Fruit fly (Drosophila melanogaster) whole organism, embryonic: ENCODE measurements around the gene LIMK1.

Experiments used
- Blimp-1 ChIP-seq: fragments of 200-800 bp; sonication (Bioruptor generic); optimal IDR thresholded peaks from 3 replicates; lab custom pipeline; 2018; ENCODE audit warnings: missing biosample characterization, missing genetic modification characterization, mild to moderate bottlenecking, moderate library complexity, missing genetic modification reagents
- Bteb2 ChIP-seq: fragments of 200-800 bp; sonication (Bioruptor generic); optimal IDR thresholded peaks from 2 replicates; lab custom pipeline; 2016; ENCODE audit warnings: missing biosample characterization, missing genetic modification characterization
- CG10147 ChIP-seq: fragments of 200-800 bp; sonication (Bioruptor generic); optimal IDR thresholded peaks from 2 replicates; lab custom pipeline; 2019; ENCODE audit warnings: missing biosample characterization, mild to moderate bottlenecking, missing genetic modification characterization, moderate library complexity
- CG11085 ChIP-seq: fragments of 200-800 bp; sonication (Bioruptor generic); IDR thresholded peaks from 2 replicates; pipeline ENCODE4 v1.3.6; 2022; ENCODE audit warnings: missing biosample characterization, missing genetic modification characterization
- CG11504 ChIP-seq: fragments of 200-800 bp; sonication (Bioruptor generic); optimal IDR thresholded peaks from 3 replicates; lab custom pipeline; 2019; ENCODE audit warnings: missing biosample characterization, mild to moderate bottlenecking, missing genetic modification characterization, moderate library complexity
- CG12104 ChIP-seq: fragments of 200-800 bp; sonication (Bioruptor generic); optimal IDR thresholded peaks from 3 replicates; lab custom pipeline; 2016; ENCODE audit warnings: missing biosample characterization, missing genetic modification characterization
- CG12155 ChIP-seq: fragments of 200-800 bp; sonication (Bioruptor generic); optimal IDR thresholded peaks from 3 replicates; lab custom pipeline; 2016; ENCODE audit warnings: missing biosample characterization, missing genetic modification characterization
- CG14014 ChIP-seq: fragments of 200-800 bp; sonication (Bioruptor generic); IDR thresholded peaks from 2 replicates; pipeline ENCODE4 v1.3.6; 2022; ENCODE audit warnings: missing biosample characterization, missing genetic modification characterization
- CG1603 ChIP-seq: fragments of 200-800 bp; sonication (Bioruptor generic); optimal IDR thresholded peaks from 2 replicates; lab custom pipeline; 2019; ENCODE audit warnings: missing biosample characterization, mild to moderate bottlenecking, missing genetic modification characterization, moderate library complexity
- CG17385 ChIP-seq: fragments of 200-800 bp; sonication (Bioruptor generic); optimal IDR thresholded peaks from 3 replicates; lab custom pipeline; 2018; ENCODE audit warnings: missing biosample characterization, mild to moderate bottlenecking, missing genetic modification characterization
- CG17802 ChIP-seq: fragments of 200-800 bp; sonication (Bioruptor generic); optimal IDR thresholded peaks from 2 replicates; lab custom pipeline; 2018; ENCODE audit warnings: missing biosample characterization, mild to moderate bottlenecking, missing genetic modification characterization, moderate library complexity
- CG18599 ChIP-seq: fragments of 200-800 bp; sonication (Bioruptor generic); optimal IDR thresholded peaks from 3 replicates; lab custom pipeline; 2017; ENCODE audit warnings: missing biosample characterization, missing genetic modification characterization, mild to moderate bottlenecking, moderate library complexity, missing genetic modification reagents
- CG2116 ChIP-seq: fragments of 200-800 bp; sonication (Bioruptor generic); optimal IDR thresholded peaks from 3 replicates; lab custom pipeline; 2018; ENCODE audit warnings: missing biosample characterization, mild to moderate bottlenecking, missing genetic modification characterization
- CG31224 ChIP-seq: fragments of 200-800 bp; sonication (Bioruptor generic); IDR thresholded peaks from 2 replicates; pipeline ENCODE4 v1.3.6; 2022; ENCODE audit warnings: missing biosample characterization, missing genetic modification characterization
- CG4424 ChIP-seq: fragments of 200-800 bp; sonication (Bioruptor generic); optimal IDR thresholded peaks from 3 replicates; lab custom pipeline; 2016; ENCODE audit warnings: missing biosample characterization, missing genetic modification characterization
- CG6813 ChIP-seq: fragments of 200-800 bp; sonication (Bioruptor generic); optimal IDR thresholded peaks from 2 replicates; lab custom pipeline; 2017; ENCODE audit warnings: missing biosample characterization, missing genetic modification characterization, mild to moderate bottlenecking, moderate library complexity, missing genetic modification reagents
- CG7372 ChIP-seq: fragments of 200-800 bp; sonication (Bioruptor generic); IDR thresholded peaks from 2 replicates; pipeline ENCODE4 v1.3.6; 2022; ENCODE audit warnings: missing biosample characterization, missing genetic modification characterization
- CG7963 ChIP-seq: fragments of 200-800 bp; sonication (Bioruptor generic); IDR thresholded peaks from 3 replicates; pipeline ENCODE4 v1.3.6; 2022; ENCODE audit warnings: missing biosample characterization, missing genetic modification characterization; ENCODE audit not compliant: partially characterized antibody
- CG8388 ChIP-seq: fragments of 200-800 bp; sonication (Bioruptor generic); optimal IDR thresholded peaks from 2 replicates; lab custom pipeline; 2019; ENCODE audit warnings: missing biosample characterization, mild to moderate bottlenecking, missing genetic modification characterization, moderate library complexity
- Dad ChIP-seq: fragments of 200-800 bp; sonication (Bioruptor generic); optimal IDR thresholded peaks from 3 replicates; lab custom pipeline; 2016; ENCODE audit warnings: missing biosample characterization, missing genetic modification characterization
- Doc3 ChIP-seq: fragments of 200-800 bp; sonication (Bioruptor generic); IDR thresholded peaks from 3 replicates; pipeline ENCODE4 v1.3.6; 2022; ENCODE audit warnings: missing biosample characterization, missing genetic modification characterization; ENCODE audit not compliant: partially characterized antibody
- E2f1 ChIP-seq: fragments of 200-800 bp; sonication (Bioruptor generic); IDR thresholded peaks from 2 replicates; pipeline ENCODE4 v1.3.6; 2022; ENCODE audit warnings: missing biosample characterization, missing genetic modification characterization
- ERR ChIP-seq: fragments of 200-800 bp; sonication (Bioruptor generic); optimal IDR thresholded peaks from 2 replicates; lab custom pipeline; 2016; ENCODE audit warnings: missing biosample characterization, missing genetic modification characterization
- Gug ChIP-seq: fragments of 200-800 bp; sonication (Bioruptor generic); IDR thresholded peaks from 4 replicates; pipeline ENCODE4 v1.3.6; 2022; ENCODE audit warnings: missing biosample characterization, missing genetic modification characterization
- HLH54F ChIP-seq: fragments of 200-800 bp; sonication (Bioruptor generic); optimal IDR thresholded peaks from 3 replicates; lab custom pipeline; 2016; ENCODE audit warnings: missing biosample characterization, missing genetic modification characterization
- Hmx ChIP-seq: fragments of 200-800 bp; sonication (Bioruptor generic); optimal IDR thresholded peaks from 2 replicates; lab custom pipeline; 2016; ENCODE audit warnings: missing biosample characterization, missing genetic modification characterization
- Kr ChIP-seq: fragments of 200-800 bp; sonication (Bioruptor generic); optimal IDR thresholded peaks from 2 replicates; lab custom pipeline; 2017; ENCODE audit warnings: missing biosample characterization, mild to moderate bottlenecking, missing genetic modification characterization
- Pdp1 ChIP-seq, 2 experiments: fragments of 200-800 bp; sonication (Bioruptor generic); optimal IDR thresholded peaks; 3 replicates each; lab custom pipeline; 2016; ENCODE audit warnings: missing biosample characterization in 2 of 2, missing genetic modification characterization in 2 of 2, mild to moderate bottlenecking in 1 of 2, moderate library complexity in 1 of 2
- Trl ChIP-seq, 3 experiments: fragments of >200 bp in 2 of 3; fragments of 200-800 bp in 1 of 3; sonication (Bioruptor generic) in 1 of 3; optimal IDR thresholded peaks; 2 replicates in 1 of 3; 3 replicates in 2 of 3; lab custom pipeline; 2016 to 2017; ENCODE audit warnings: missing biosample characterization in 1 of 3, missing genetic modification characterization in 1 of 3
- bab2 ChIP-seq: fragments of 200-800 bp; sonication (Bioruptor generic); optimal IDR thresholded peaks from 2 replicates; lab custom pipeline; 2016; ENCODE audit warnings: missing biosample characterization, missing genetic modification characterization
- bigmax ChIP-seq: fragments of 200-800 bp; sonication (Bioruptor generic); optimal IDR thresholded peaks from 2 replicates; lab custom pipeline; 2018; ENCODE audit warnings: missing biosample characterization, mild to moderate bottlenecking, missing genetic modification characterization
- bowl ChIP-seq: fragments of 200-800 bp; sonication (Bioruptor generic); IDR thresholded peaks from 2 replicates; pipeline ENCODE4 v1.3.6; 2022; ENCODE audit warnings: missing biosample characterization, missing genetic modification characterization
- br ChIP-seq: fragments of >200 bp; optimal IDR thresholded peaks from 2 replicates; lab custom pipeline; 2017
- cato ChIP-seq: fragments of 200-800 bp; sonication (Bioruptor generic); optimal IDR thresholded peaks from 2 replicates; lab custom pipeline; 2016; ENCODE audit warnings: missing biosample characterization, missing genetic modification characterization, borderline replicate concordance
- chif ChIP-seq, 2 experiments: fragments of 200-800 bp; sonication (Bioruptor generic); optimal IDR thresholded peaks; 3 replicates each; lab custom pipeline; 2016; ENCODE audit warnings: missing biosample characterization in 2 of 2, missing genetic modification characterization in 2 of 2
- crol ChIP-seq: fragments of 200-800 bp; sonication (Bioruptor generic); IDR thresholded peaks from 2 replicates; pipeline ENCODE4 v1.3.6; 2022; ENCODE audit warnings: missing biosample characterization, missing genetic modification characterization
- dmrt11E ChIP-seq: fragments of 200-800 bp; sonication (Bioruptor generic); optimal IDR thresholded peaks from 3 replicates; lab custom pipeline; 2018; ENCODE audit warnings: missing biosample characterization, mild to moderate bottlenecking, missing genetic modification characterization, moderate library complexity
- gfzf ChIP-seq: fragments of 200-800 bp; sonication (Bioruptor generic); optimal IDR thresholded peaks from 2 replicates; lab custom pipeline; 2016; ENCODE audit warnings: missing biosample characterization, mild to moderate bottlenecking, missing genetic modification characterization, moderate library complexity
- hkb ChIP-seq, 2 experiments: fragments of 200-800 bp in 1 of 2; fragments of >200 bp in 1 of 2; sonication (Bioruptor generic) in 1 of 2; IDR thresholded peaks in 1 of 2; optimal IDR thresholded peaks in 1 of 2; 2 replicates each; pipeline versions ENCODE4 v1.3.6 to Lab custom; 2017 to 2022; ENCODE audit warnings: missing biosample characterization in 1 of 2, missing genetic modification characterization in 1 of 2
- insv ChIP-seq, 2 experiments: fragments of 200-800 bp; sonication (Bioruptor generic); optimal IDR thresholded peaks; 3 replicates each; lab custom pipeline; 2016 to 2018; ENCODE audit warnings: missing biosample characterization in 2 of 2, missing genetic modification characterization in 2 of 2
- lola ChIP-seq, 3 experiments: fragments of >200 bp in 2 of 3; fragments of 200-800 bp in 1 of 3; sonication (Bioruptor generic) in 1 of 3; optimal IDR thresholded peaks; 2 replicates each; lab custom pipeline; 2017 to 2019; ENCODE audit warnings: missing biosample characterization in 3 of 3, missing genetic modification characterization in 3 of 3, mild to moderate bottlenecking in 1 of 3, moderate library complexity in 1 of 3
- pan ChIP-seq, 4 experiments: fragments of >200 bp in 3 of 4; fragments of 200-800 bp in 1 of 4; sonication (Bioruptor generic) in 1 of 4; optimal IDR thresholded peaks in 3 of 4; IDR thresholded peaks in 1 of 4; 2 replicates each; pipeline versions ENCODE4 v1.3.6 to Lab custom; 2017 to 2022; ENCODE audit warnings: missing biosample characterization in 2 of 4, missing genetic modification characterization in 2 of 4, mixed read lengths in 1 of 4
- sc ChIP-seq, 3 experiments: fragments of >200 bp in 2 of 3; fragments of 200-800 bp in 1 of 3; sonication (Bioruptor generic) in 1 of 3; optimal IDR thresholded peaks; 2 replicates in 2 of 3; 3 replicates in 1 of 3; lab custom pipeline; 2017; ENCODE audit warnings: mild to moderate bottlenecking in 1 of 3, missing biosample characterization in 1 of 3, missing genetic modification characterization in 1 of 3, missing genetic modification reagents in 1 of 3
- sima ChIP-seq: fragments of 200-800 bp; sonication (Bioruptor generic); optimal IDR thresholded peaks from 2 replicates; lab custom pipeline; 2016; ENCODE audit warnings: missing biosample characterization, missing genetic modification characterization
- slp2 ChIP-seq: fragments of 200-800 bp; sonication (Bioruptor generic); optimal IDR thresholded peaks from 2 replicates; lab custom pipeline; 2016; ENCODE audit warnings: missing biosample characterization, missing genetic modification characterization
- tup ChIP-seq: fragments of 200-800 bp; sonication (Bioruptor generic); optimal IDR thresholded peaks from 2 replicates; lab custom pipeline; 2016; ENCODE audit warnings: missing biosample characterization, mild to moderate bottlenecking, missing genetic modification characterization, moderate library complexity

Gene LIMK1

dm6 chrX:12591223-12592120 lies 521 bp downstream of the LIMK1 start (continued):
- TF ChIP-seq CG8388 (GFP tag; lab: Kevin White, UChicago) (peak; percentile 39), CG7372 (GFP tag; lab: Robert Waterston, UW) (no peak), bowl (GFP tag; lab: Robert Waterston, UW) (no peak), CG2116 (no peak), Bteb2 (GFP tag; lab: Kevin White, UChicago) (peak; percentile 31), pan (optimal IDR thresholded peaks at IDR 0.05; lab: Kevin White, UChicago) (no peak), pan (GFP tag; optimal IDR thresholded peaks at IDR 0.05 in 1 of 2, IDR thresholded peaks at IDR 0.05 in 1 of 2) (no peak), CG17385 (GFP tag; lab: Kevin White, UChicago) (peak; percentile 41), insv (GFP tag; optimal IDR thresholded peaks at IDR 0.05; lab: Kevin White, UChicago) (no peak), lola (GFP tag; optimal IDR thresholded peaks at IDR 0.05; lab: Kevin White, UChicago) (peak in 1 of 3 experiments; percentile 68), Gug (GFP tag; lab: Robert Waterston, UW) (no peak), cato (GFP tag; lab: Kevin White, UChicago) (peak; percentile 10), sc (optimal IDR thresholded peaks at IDR 0.05; lab: Kevin White, UChicago) (no peak), sc (GFP tag; optimal IDR thresholded peaks at IDR 0.05; lab: Kevin White, UChicago) (peak; percentile 35), E2f1 (no peak), HLH54F (GFP tag; lab: Kevin White, UChicago) (peak; percentile 1), CG31224 (GFP tag; lab: Robert Waterston, UW) (no peak), crol (GFP tag; lab: Robert Waterston, UW) (no peak), Kr (GFP tag; lab: Kevin White, UChicago) (no peak), dmrt11E (peak; percentile 50), chif (GFP tag; optimal IDR thresholded peaks at IDR 0.05; lab: Kevin White, UChicago) (peak; percentile 31 to 55), br (lab: Kevin White, UChicago) (no peak), CG6813 (GFP tag; lab: Kevin White, UChicago) (peak; percentile 36), ERR (GFP tag; lab: Kevin White, UChicago) (no peak), CG18599 (GFP tag; lab: Kevin White, UChicago) (peak; percentile 37), tup (GFP tag; lab: Kevin White, UChicago) (no peak), hkb (optimal IDR thresholded peaks at IDR 0.05; lab: Kevin White, UChicago) (no peak), hkb (GFP tag; IDR thresholded peaks at IDR 0.05; lab: Robert Waterston, UW) (no peak), Dad (no peak), Blimp-1 (GFP tag; lab: Kevin White, UChicago) (peak; percentile 33), CG10147 (GFP tag; lab: Kevin White, UChicago) (no peak), CG17802 (tag; lab: Kevin White, UChicago) (no peak), CG12155 (GFP tag; lab: Kevin White, UChicago) (no peak), gfzf (GFP tag; lab: Kevin White, UChicago) (no peak), Hmx (GFP tag; lab: Kevin White, UChicago) (no peak), Pdp1 (GFP tag; optimal IDR thresholded peaks at IDR 0.05; lab: Kevin White, UChicago) (peak in 1 of 2 experiments; percentile 56), CG11504 (tag; lab: Kevin White, UChicago) (peak; percentile 66), Trl (optimal IDR thresholded peaks at IDR 0.05; lab: Kevin White, UChicago) (no peak), Trl (GFP tag; optimal IDR thresholded peaks at IDR 0.05; lab: Kevin White, UChicago) (peak; percentile 43), CG14014 (GFP tag; lab: Robert Waterston, UW) (0 out of 2 replicates have a peak, but pooled peaks have one; percentile 12), CG1603 (tag; lab: Kevin White, UChicago) (peak; percentile 46), CG7963 (no peak), CG11085 (peak; percentile 17; the same call in 1 of the 2 replicates), slp2 (GFP tag; lab: Kevin White, UChicago) (no peak), bab2 (GFP tag; lab: Kevin White, UChicago) (peak; percentile 14), CG12104 (GFP tag; lab: Kevin White, UChicago) (peak; percentile 48), sima (GFP tag; lab: Kevin White, UChicago) (no peak), bigmax (GFP tag; lab: Kevin White, UChicago) (no peak), Doc3 (GFP tag; lab: Robert Waterston, UW) (no peak), CG4424 (GFP tag; lab: Kevin White, UChicago) (peak; percentile 38)
